Fruit fly (Drosophila melanogaster): ENCODE data around the gene CG3402.
A peak's percentile ranks its signal among the peaks of the same experiment; 100 is the strongest.

Gene CG3402

dm6 chr3L:654019-654418, 1.3 kb upstream of the CG3402 start, which contains the start of the genes MED30 and Rev1 (continued):
- peak; percentile 90 for TF ChIP-seq kay (GFP tag; optimal IDR thresholded peaks at IDR 0.05)
- 0 out of 4 replicates have a peak, but pooled peaks have one; percentile 53 for TF ChIP-seq chinmo (GFP tag; IDR thresholded peaks at IDR 0.05; ENCODE audit: partially characterized antibody)
- peak; percentile 11 for TF ChIP-seq zf30C (GFP tag; optimal IDR thresholded peaks at IDR 0.05)
- peak; percentile 84 for TF ChIP-seq CG1529 (GFP tag; optimal IDR thresholded peaks at IDR 0.05)
- TF ChIP-seq scrt (GFP tag; optimal IDR thresholded peaks at IDR 0.05): peak; percentile 81
- TF ChIP-seq Vsx1 (GFP tag; optimal IDR thresholded peaks at IDR 0.05): peak; percentile 77
- TF ChIP-seq CG7987 (GFP tag; optimal IDR thresholded peaks at IDR 0.05): peak; percentile 90
- peak; percentile 80 for TF ChIP-seq ssp (GFP tag; IDR thresholded peaks at IDR 0.05)
- no peak for TF ChIP-seq Trl (optimal IDR thresholded peaks at IDR 0.05)
- peak; percentile 98 for TF ChIP-seq Trl (GFP tag; optimal IDR thresholded peaks at IDR 0.05)
- TF ChIP-seq br (optimal IDR thresholded peaks at IDR 0.05): no peak
- TF ChIP-seq CG18011 (GFP tag; optimal IDR thresholded peaks at IDR 0.05): peak; percentile 89
- peak; percentile 84 for TF ChIP-seq CG15696 (tag; optimal IDR thresholded peaks at IDR 0.05)
- TF ChIP-seq CG30020 (tag; optimal IDR thresholded peaks at IDR 0.05): peak; percentile 76
- TF ChIP-seq Side (GFP tag; optimal IDR thresholded peaks at IDR 0.05): peak; percentile 95
- peak; percentile 62 for TF ChIP-seq CG4360 (GFP tag; IDR thresholded peaks at IDR 0.05)
- TF ChIP-seq sd (tag; optimal IDR thresholded peaks at IDR 0.05): peak; percentile 91
- TF ChIP-seq CG17612 (GFP tag; IDR thresholded peaks at IDR 0.05): peak; percentile 76
- TF ChIP-seq CG12155 (GFP tag; optimal IDR thresholded peaks at IDR 0.05): peak; percentile 94
- peak; percentile 96 for TF ChIP-seq CG9609 (GFP tag; optimal IDR thresholded peaks at IDR 0.05)
- peak; percentile 71 for TF ChIP-seq Neu2 (GFP tag; optimal IDR thresholded peaks at IDR 0.05; ENCODE audit: borderline replicate concordance)
- TF ChIP-seq nmo (GFP tag; optimal IDR thresholded peaks at IDR 0.05): peak; percentile 91
- peak; percentile 88 for TF ChIP-seq H15 (GFP tag; IDR thresholded peaks at IDR 0.05)
- peak; percentile 90 for TF ChIP-seq Six4 (GFP tag; optimal IDR thresholded peaks at IDR 0.05)
- TF ChIP-seq ranshi (GFP tag; IDR thresholded peaks at IDR 0.05): peak; percentile 87
- TF ChIP-seq CG14965 (GFP tag; optimal IDR thresholded peaks at IDR 0.05; ENCODE audit: borderline replicate concordance): peak; percentile 35
- peak; percentile 90 for TF ChIP-seq Taf1 (GFP tag; IDR thresholded peaks at IDR 0.05)
- no peak for TF ChIP-seq CG14860 (GFP tag; IDR thresholded peaks at IDR 0.05; ENCODE audit: partially characterized antibody)
- peak; percentile 86 for TF ChIP-seq CG11456 (GFP tag; IDR thresholded peaks at IDR 0.05)
- TF ChIP-seq CG16815 (GFP tag; optimal IDR thresholded peaks at IDR 0.05): peak; percentile 85
- peak; percentile 95 for TF ChIP-seq her (GFP tag; optimal IDR thresholded peaks at IDR 0.05)
- peak; percentile 94 for TF ChIP-seq CG3847 (GFP tag; IDR thresholded peaks at IDR 0.05)
- TF ChIP-seq Dref (GFP tag; IDR thresholded peaks at IDR 0.05): peak; percentile 70
- TF ChIP-seq fru (optimal IDR thresholded peaks at IDR 0.05): no peak
- peak; percentile 75 for TF ChIP-seq CG7928 (GFP tag; optimal IDR thresholded peaks at IDR 0.05)
- peak; percentile 91 for TF ChIP-seq lmd (GFP tag; IDR thresholded peaks at IDR 0.05)
- peak; percentile 82 for TF ChIP-seq CG3838 (GFP tag; optimal IDR thresholded peaks at IDR 0.05)
- peak; percentile 91 for TF ChIP-seq Atf3 (GFP tag; optimal IDR thresholded peaks at IDR 0.05)
- peak; percentile 64 for TF ChIP-seq CG15073 (GFP tag; optimal IDR thresholded peaks at IDR 0.05)
- TF ChIP-seq CG17568 (GFP tag; optimal IDR thresholded peaks at IDR 0.05): no peak
- TF ChIP-seq NfI (GFP tag; optimal IDR thresholded peaks at IDR 0.05): peak; percentile 94
- 0 out of 2 replicates have a peak, but pooled peaks have one; percentile 55 for TF ChIP-seq sens-2 (GFP tag; IDR thresholded peaks at IDR 0.05)
- peak; percentile 98 for TF ChIP-seq zfh2 (GFP tag; optimal IDR thresholded peaks at IDR 0.05)
- peak; percentile 77 for TF ChIP-seq CG3065 (GFP tag; optimal IDR thresholded peaks at IDR 0.05)
- TF ChIP-seq sim (GFP tag; IDR thresholded peaks at IDR 0.05): peak; percentile 72
- TF ChIP-seq CG3407 (GFP tag; optimal IDR thresholded peaks at IDR 0.05): peak; percentile 73
- peak; percentile 90 for TF ChIP-seq en (GFP tag; optimal IDR thresholded peaks at IDR 0.05)
- TF ChIP-seq Mes4 (GFP tag; optimal IDR thresholded peaks at IDR 0.05): peak; percentile 87
- TF ChIP-seq kni (GFP tag; optimal IDR thresholded peaks at IDR 0.05): peak; percentile 51
- peak; percentile 79 for TF ChIP-seq CG11093 (GFP tag; IDR thresholded peaks at IDR 0.05)
- TF ChIP-seq CG18262 (tag; optimal IDR thresholded peaks at IDR 0.05): peak; percentile 87
- peak; percentile 83 for TF ChIP-seq Sox100B (GFP tag; optimal IDR thresholded peaks at IDR 0.05)

All from whole organism, embryonic.